Worm (Caenorhabditis elegans) whole organism, early embryonic: Measurements from ENCODE around the gene lge-1.

Experiments
- F13C5.2 ChIP-seq: sonication (generic microtip); optimal IDR thresholded peaks from 2 replicates; lab custom pipeline; 2017; ENCODE audit warnings: mild to moderate bottlenecking, missing genetic modification characterization, inconsistent platforms, missing compliant biosample characterization
- aly-1 ChIP-seq: sonication (generic microtip); optimal IDR thresholded peaks from 2 replicates; lab custom pipeline; 2016; ENCODE audit warnings: missing genetic modification characterization, missing compliant biosample characterization
- ama-1 ChIP-seq: fragments of 150-350 bp; optimal IDR thresholded peaks from 2 replicates; lab custom pipeline; 2014
- ceh-13 ChIP-seq: fragments of 200-800 bp; sonication (Bioruptor generic); optimal IDR thresholded peaks from 2 replicates; lab custom pipeline; 2018; ENCODE audit warnings: mild to moderate bottlenecking, missing genetic modification characterization, missing compliant biosample characterization
- ets-7 ChIP-seq: sonication (generic microtip); optimal IDR thresholded peaks from 2 replicates; lab custom pipeline; 2016; ENCODE audit warnings: missing genotype, missing genetic modification characterization, missing compliant biosample characterization
- flt-1 ChIP-seq: fragments of 200-800 bp; sonication (Bioruptor generic); IDR thresholded peaks from 2 replicates; pipeline ENCODE4 v1.3.6; 2022; ENCODE audit warnings: missing genetic modification characterization, missing compliant biosample characterization
- hmg-4 ChIP-seq: fragments of 200-800 bp; sonication (Bioruptor generic); optimal IDR thresholded peaks from 2 replicates; lab custom pipeline; 2018; ENCODE audit warnings: mild to moderate bottlenecking, missing genetic modification characterization, missing compliant biosample characterization
- pes-1 ChIP-seq: fragments of 200-800 bp; sonication (Bioruptor generic); IDR thresholded peaks from 2 replicates; pipeline ENCODE4 v1.3.6; 2022; ENCODE audit warnings: missing genetic modification reagents, missing genetic modification characterization, missing compliant biosample characterization
- sea-1 ChIP-seq: fragments of 200-800 bp; sonication (Bioruptor generic); conservative IDR thresholded peaks from 2 replicates; pipeline ENCODE4 v1.3.6; 2022; ENCODE audit warnings: missing genetic modification characterization, missing compliant biosample characterization
- tbx-11 ChIP-seq: fragments of 200-800 bp; sonication (Bioruptor generic); IDR thresholded peaks from 2 replicates; pipeline ENCODE4 v1.3.6; 2022; ENCODE audit warnings: missing genetic modification characterization, missing compliant biosample characterization
- tbx-37 ChIP-seq: fragments of 200-800 bp; sonication (Bioruptor generic); conservative IDR thresholded peaks from 2 replicates; pipeline ENCODE4 v1.3.6; 2022; ENCODE audit warnings: missing genetic modification reagents, missing genetic modification characterization, missing compliant biosample characterization
- tra-4 ChIP-seq: sonication (generic microtip); optimal IDR thresholded peaks from 2 replicates; lab custom pipeline; 2017; ENCODE audit warnings: missing genetic modification characterization, missing compliant biosample characterization

- no peak for TF ChIP-seq aly-1 (tag; lab: Kevin White, UChicago)
- TF ChIP-seq ama-1 (lab: Kevin White, UChicago), result no peak
- no peak for TF ChIP-seq pes-1 (GFP tag; lab: Robert Waterston, UW)
- TF ChIP-seq flt-1 (GFP tag; lab: Robert Waterston, UW), result no peak
- no peak for TF ChIP-seq F13C5.2 (tag; lab: Kevin White, UChicago)
- no peak for TF ChIP-seq sea-1 (GFP tag; lab: Robert Waterston, UW)
- no peak for TF ChIP-seq tra-4 (tag; lab: Kevin White, UChicago)
- no peak for TF ChIP-seq tbx-37
- TF ChIP-seq tbx-11 (GFP tag; lab: Robert Waterston, UW), result no peak
- no peak for TF ChIP-seq hmg-4 (GFP tag; lab: Kevin White, UChicago)
- no peak for TF ChIP-seq ceh-13 (GFP tag; lab: Kevin White, UChicago)
- TF ChIP-seq ets-7, result no peak
Observed at ce11 chrX:11003701-11004100, 37.4 kb downstream of the lge-1 start.
